Worm (Caenorhabditis elegans) whole organism, L1 larva: ENCODE results near the gene C25G4.3.

ENCODE experiments used
- C04F5.9 ChIP-seq: sonication (generic microtip); optimal IDR thresholded peaks from 2 replicates; lab custom pipeline; 2016; ENCODE audit warnings: missing genetic modification characterization, missing compliant biosample characterization
- F16B12.6 ChIP-seq: fragments of 150-350 bp; optimal IDR thresholded peaks from 2 replicates; lab custom pipeline; 2014; ENCODE audit warnings: missing biosample characterization, missing genetic modification characterization
- Y116A8C.19 ChIP-seq: sonication (generic microtip); optimal IDR thresholded peaks from 2 replicates; lab custom pipeline; 2016; ENCODE audit warnings: missing compliant biosample characterization, missing genetic modification characterization, borderline replicate concordance
- aha-1 ChIP-seq: fragments of 150-350 bp; optimal IDR thresholded peaks from 2 replicates; lab custom pipeline; 2014; ENCODE audit warnings: missing biosample characterization, missing genetic modification characterization
- alr-1 ChIP-seq: fragments of 200-800 bp; sonication (Bioruptor generic); optimal IDR thresholded peaks from 2 replicates; lab custom pipeline; 2018; ENCODE audit warnings: borderline replicate concordance, mild to moderate bottlenecking, missing genetic modification characterization, missing compliant biosample characterization
- ceh-8 ChIP-seq: fragments of 200-800 bp; sonication (Bioruptor generic); optimal IDR thresholded peaks from 2 replicates; lab custom pipeline; 2018; ENCODE audit warnings: mild to moderate bottlenecking, missing genetic modification characterization, moderate library complexity, missing compliant biosample characterization
- ceh-82 ChIP-seq, 3 experiments: fragments of 150-350 bp in 1 of 3; sonication (generic microtip) in 2 of 3; optimal IDR thresholded peaks; 2 replicates each; lab custom pipeline; 2014 to 2017; ENCODE audit warnings: missing biosample characterization in 3 of 3, missing genetic modification characterization in 3 of 3
- ces-1 ChIP-seq: fragments of 150-350 bp; optimal IDR thresholded peaks from 2 replicates; lab custom pipeline; 2014; ENCODE audit warnings: missing biosample characterization, missing genetic modification reagents, missing genetic modification characterization
- dpl-1 ChIP-seq, 3 experiments: fragments of 150-350 bp in 2 of 3; sonication (generic microtip) in 1 of 3; optimal IDR thresholded peaks; 2 replicates each; lab custom pipeline; 2014 to 2017; ENCODE audit warnings: missing biosample characterization in 3 of 3, missing genetic modification characterization in 3 of 3, missing genetic modification reagents in 3 of 3
- dsc-1 ChIP-seq: sonication (generic microtip); optimal IDR thresholded peaks from 2 replicates; lab custom pipeline; 2016; ENCODE audit warnings: mild to moderate bottlenecking, missing genetic modification characterization, missing compliant biosample characterization
- efl-1 ChIP-seq, 4 experiments: fragments of 150-350 bp; optimal IDR thresholded peaks in 3 of 4; peaks in 1 of 4; 1 replicate in 1 of 4; 2 replicates in 3 of 4; lab custom pipeline; 2014; ENCODE audit warnings: missing biosample characterization in 2 of 4, missing genetic modification characterization in 2 of 4, missing genetic modification reagents in 2 of 4
- elt-2 ChIP-seq: sonication (generic microtip); optimal IDR thresholded peaks from 2 replicates; lab custom pipeline; 2016; ENCODE audit warnings: missing genetic modification characterization, mild to moderate bottlenecking, inconsistent platforms, missing compliant biosample characterization, missing genetic modification reagents
- fkh-10 ChIP-seq: sonication (generic microtip); optimal IDR thresholded peaks from 2 replicates; lab custom pipeline; 2017; ENCODE audit warnings: missing biosample characterization, missing genetic modification reagents, missing genetic modification characterization
- fkh-4 ChIP-seq: sonication (generic microtip); optimal IDR thresholded peaks from 2 replicates; lab custom pipeline; 2016; ENCODE audit warnings: missing compliant biosample characterization, missing genetic modification characterization, borderline replicate concordance
- fkh-8 ChIP-seq: sonication (generic microtip); optimal IDR thresholded peaks from 2 replicates; lab custom pipeline; 2016; ENCODE audit warnings: mild to moderate bottlenecking, missing genetic modification characterization, missing compliant biosample characterization
- grh-1 ChIP-seq: fragments of 200-800 bp; sonication (Bioruptor generic); IDR thresholded peaks from 2 replicates; pipeline ENCODE4 v1.3.6; 2022; ENCODE audit warnings: missing genetic modification reagents, missing genetic modification characterization, missing compliant biosample characterization
- hlh-17 ChIP-seq: fragments of 200-800 bp; sonication (Bioruptor generic); optimal IDR thresholded peaks from 2 replicates; lab custom pipeline; 2018; ENCODE audit warnings: missing genetic modification characterization, mild to moderate bottlenecking, missing compliant biosample characterization, moderate library complexity, borderline replicate concordance
- hlh-4 ChIP-seq: sonication (generic microtip); optimal IDR thresholded peaks from 2 replicates; lab custom pipeline; 2016; ENCODE audit warnings: mild to moderate bottlenecking, missing genetic modification characterization, missing compliant biosample characterization
- hpl-2 ChIP-seq: fragments of 150-350 bp; optimal IDR thresholded peaks from 2 replicates; lab custom pipeline; 2014; ENCODE audit warnings: missing biosample characterization, missing genetic modification reagents, missing genetic modification characterization
- isw-1 ChIP-seq: fragments of 200-800 bp; sonication (Bioruptor generic); IDR thresholded peaks from 2 replicates; pipeline ENCODE4 v1.3.6; 2022; ENCODE audit warnings: missing genetic modification characterization, missing compliant biosample characterization
- jun-1 ChIP-seq: fragments of 150-350 bp; optimal IDR thresholded peaks from 2 replicates; lab custom pipeline; 2014; ENCODE audit warnings: missing biosample characterization, missing genetic modification reagents, missing genetic modification characterization
- lin-35 ChIP-seq, 2 experiments: fragments of 150-350 bp; optimal IDR thresholded peaks; 2 replicates each; lab custom pipeline; 2014; ENCODE audit warnings: missing biosample characterization in 2 of 2, missing genetic modification characterization in 2 of 2, missing genetic modification reagents in 2 of 2
- lsy-2 ChIP-seq, 2 experiments: fragments of 150-350 bp; optimal IDR thresholded peaks; 2 replicates each; lab custom pipeline; 2014; ENCODE audit warnings: missing biosample characterization in 2 of 2, missing genetic modification characterization in 2 of 2
- mep-1 ChIP-seq: fragments of 150-350 bp; optimal IDR thresholded peaks from 2 replicates; lab custom pipeline; 2014; ENCODE audit warnings: missing biosample characterization, missing genetic modification characterization
- nhr-11 ChIP-seq: fragments of 150-350 bp; optimal IDR thresholded peaks from 2 replicates; lab custom pipeline; 2014; ENCODE audit warnings: missing biosample characterization, missing genetic modification characterization
- nhr-12 ChIP-seq: sonication (generic microtip); optimal IDR thresholded peaks from 2 replicates; lab custom pipeline; 2017; ENCODE audit warnings: missing biosample characterization, missing genetic modification characterization
- nhr-19 ChIP-seq: fragments of 200-800 bp; sonication (Bioruptor generic); conservative IDR thresholded peaks from 2 replicates; pipeline ENCODE4 v1.3.6; 2022; ENCODE audit warnings: missing genetic modification characterization, missing compliant biosample characterization
- nhr-20 ChIP-seq: sonication (generic microtip); optimal IDR thresholded peaks from 2 replicates; lab custom pipeline; 2016; ENCODE audit warnings: mild to moderate bottlenecking, missing genetic modification characterization, missing compliant biosample characterization
- nhr-71 ChIP-seq: sonication (generic microtip); optimal IDR thresholded peaks from 2 replicates; lab custom pipeline; 2016; ENCODE audit warnings: mild to moderate bottlenecking, missing genetic modification characterization, moderate library complexity, missing compliant biosample characterization
- nhr-77 ChIP-seq: fragments of 150-350 bp; optimal IDR thresholded peaks from 2 replicates; lab custom pipeline; 2014; ENCODE audit warnings: missing biosample characterization, missing genetic modification characterization
- nhr-90 ChIP-seq: sonication (generic microtip); optimal IDR thresholded peaks from 2 replicates; lab custom pipeline; 2016; ENCODE audit warnings: mild to moderate bottlenecking, missing genetic modification characterization, missing compliant biosample characterization; ENCODE audit not compliant: poor library complexity
- pqm-1 ChIP-seq: sonication (generic microtip); optimal IDR thresholded peaks from 3 replicates; lab custom pipeline; 2017; ENCODE audit warnings: missing biosample characterization, missing genetic modification characterization
- rnt-1 ChIP-seq: sonication (generic microtip); optimal IDR thresholded peaks from 2 replicates; lab custom pipeline; 2016; ENCODE audit warnings: mild to moderate bottlenecking, missing genetic modification characterization, moderate library complexity, missing compliant biosample characterization
- skn-1 ChIP-seq: fragments of 150-350 bp; optimal IDR thresholded peaks from 2 replicates; lab custom pipeline; 2014; ENCODE audit warnings: missing biosample characterization, missing genetic modification characterization
- snu-23 ChIP-seq: sonication (generic microtip); optimal IDR thresholded peaks from 2 replicates; lab custom pipeline; 2016; ENCODE audit warnings: missing genetic modification characterization, missing compliant biosample characterization
- swsn-7 ChIP-seq: sonication (generic microtip); optimal IDR thresholded peaks from 2 replicates; lab custom pipeline; 2016; ENCODE audit warnings: missing genetic modification characterization, missing compliant biosample characterization
- tbx-2 ChIP-seq: sonication (generic microtip); optimal IDR thresholded peaks from 2 replicates; lab custom pipeline; 2016; ENCODE audit warnings: missing genetic modification characterization, missing compliant biosample characterization
- unc-62 ChIP-seq: fragments of 150-350 bp; optimal IDR thresholded peaks from 2 replicates; lab custom pipeline; 2014; ENCODE audit warnings: missing biosample characterization, missing genetic modification reagents, missing genetic modification characterization
- unc-98 ChIP-seq: fragments of 200-800 bp; sonication (Bioruptor generic); IDR thresholded peaks from 2 replicates; pipeline ENCODE4 v1.3.6; 2022; ENCODE audit warnings: missing genetic modification characterization, missing compliant biosample characterization
- vab-15 ChIP-seq: sonication (generic microtip); optimal IDR thresholded peaks from 2 replicates; lab custom pipeline; 2017; ENCODE audit warnings: missing genotype, mild to moderate bottlenecking, missing genetic modification characterization, missing compliant biosample characterization
- ztf-4 ChIP-seq: fragments of 150-350 bp; optimal IDR thresholded peaks from 2 replicates; lab custom pipeline; 2014; ENCODE audit warnings: missing biosample characterization, missing genetic modification characterization

Gene C25G4.3

ce11 chrIV:12416629-12417404 is 28.9 kb downstream of the C25G4.3 start:
- TF ChIP-seq rnt-1 (tag; lab: Kevin White, UChicago) (peak; percentile 21), lsy-2 (tag; optimal IDR thresholded peaks at IDR 0.05; lab: Kevin White, UChicago) (peak in 1 of 2 experiments; percentile 24), nhr-71 (peak; percentile 13), efl-1 (optimal IDR thresholded peaks at IDR 0.05; lab: Kevin White, UChicago) (peak in 1 of 2 experiments; percentile 10), efl-1 (GFP tag; optimal IDR thresholded peaks at IDR 0.05 in 1 of 2; lab: Kevin White, UChicago) (peak in 1 of 2 experiments; percentile 87), pqm-1 (tag; lab: Kevin White, UChicago) (no peak), vab-15 (tag; lab: Kevin White, UChicago) (no peak), nhr-19 (GFP tag; lab: Robert Waterston, UW) (peak; percentile 34), tbx-2 (no peak), lin-35 (GFP tag; optimal IDR thresholded peaks at IDR 0.05; lab: Kevin White, UChicago) (peak in 1 of 2 experiments; percentile 10), C04F5.9 (tag; lab: Kevin White, UChicago) (no peak)
- TF ChIP-seq, all 84 proteins: peak for 6

ce11 chrIV:12414601-12415000 is 31.1 kb downstream of the C25G4.3 start:
- TF ChIP-seq grh-1 (GFP tag; lab: Robert Waterston, UW): no peak
- no peak for TF ChIP-seq efl-1 (optimal IDR thresholded peaks at IDR 0.05; lab: Kevin White, UChicago)
- peak in 1 of 2 experiments; percentile 28 for TF ChIP-seq efl-1 (GFP tag; optimal IDR thresholded peaks at IDR 0.05 in 1 of 2; lab: Kevin White, UChicago)
- peak; percentile 71 for TF ChIP-seq fkh-10

- TF ChIP-seq isw-1: no peak
- TF ChIP-seq nhr-12 (tag; lab: Kevin White, UChicago): no peak
- TF ChIP-seq aha-1 (tag; lab: Kevin White, UChicago): no peak
These were observed 35.5 kb downstream of the C25G4.3 start, which contains the start of gene acl-13 for ce11 chrIV:12410167-12410566. TSS of gene acl-13 (plus strand) at chrIV:12410467.

ce11 chrIV:12408625-12409024 is 37.1 kb downstream of the C25G4.3 start, which contains the start of gene dsb-1:
TSS of gene dsb-1 (plus strand) at chrIV:12408925.
- TF ChIP-seq alr-1 (no peak), dpl-1 (GFP tag; optimal IDR thresholded peaks at IDR 0.05; lab: Kevin White, UChicago) (peak in 1 of 3 experiments; percentile 6), nhr-19 (GFP tag; lab: Robert Waterston, UW) (no peak), jun-1 (tag; lab: Kevin White, UChicago) (no peak)

ce11 chrIV:12404137-12404536 is 41.5 kb downstream of the C25G4.3 start, which contains the start of gene gex-3:
TSS of gene gex-3 (plus strand) at chrIV:12404431.
- TF ChIP-seq unc-62 (GFP tag; lab: Kevin White, UChicago): no peak
- TF ChIP-seq unc-98 (GFP tag; lab: Robert Waterston, UW): no peak
- TF ChIP-seq skn-1 (tag; lab: Kevin White, UChicago): peak; percentile 83
- TF ChIP-seq mep-1: peak; percentile 89
- TF ChIP-seq ztf-4 (tag; lab: Kevin White, UChicago): peak; percentile 26
- peak; percentile 75 for TF ChIP-seq swsn-7 (tag; lab: Kevin White, UChicago)
- no peak for TF ChIP-seq fkh-4 (tag; lab: Kevin White, UChicago)
- TF ChIP-seq hlh-4: no peak
- peak; percentile 70 for TF ChIP-seq ceh-8
- peak; percentile 89 for TF ChIP-seq ces-1
- peak; percentile 66 to 89 (median 75) for TF ChIP-seq ceh-82 (tag; optimal IDR thresholded peaks at IDR 0.05; lab: Kevin White, UChicago)
- no peak for TF ChIP-seq Y116A8C.19
- peak; percentile 78 for TF ChIP-seq nhr-90
- peak; percentile 77 for TF ChIP-seq nhr-20
- TF ChIP-seq nhr-77 (tag; lab: Kevin White, UChicago): peak; percentile 81
- TF ChIP-seq dsc-1 (tag; lab: Kevin White, UChicago): peak; percentile 63
- TF ChIP-seq vab-15 (tag; lab: Kevin White, UChicago): peak; percentile 88
- TF ChIP-seq rnt-1 (tag; lab: Kevin White, UChicago): peak; percentile 87
- no peak for TF ChIP-seq hpl-2 (GFP tag; lab: Kevin White, UChicago)
- peak; percentile 80 for TF ChIP-seq isw-1
- TF ChIP-seq hlh-17 (GFP tag; lab: Kevin White, UChicago): no peak
- peak; percentile 53 for TF ChIP-seq F16B12.6 (tag; lab: Kevin White, UChicago)
- TF ChIP-seq aha-1 (tag; lab: Kevin White, UChicago): no peak
- peak; percentile 73 for TF ChIP-seq fkh-8 (tag; lab: Kevin White, UChicago)
- peak; percentile 19 for TF ChIP-seq elt-2 (tag; lab: Kevin White, UChicago)
- TF ChIP-seq snu-23 (GFP tag; lab: Kevin White, UChicago): peak; percentile 88
- no peak for TF ChIP-seq nhr-11 (tag; lab: Kevin White, UChicago)
